Fruit fly (Drosophila melanogaster) whole organism, embryonic: Measurements from ENCODE around the gene CG13667.

ENCODE experiments used
- CG15696 ChIP-seq: fragments of 200-800 bp; sonication (Bioruptor generic); optimal IDR thresholded peaks from 2 replicates; lab custom pipeline; 2019; ENCODE audit warnings: missing biosample characterization, mild to moderate bottlenecking, missing genetic modification characterization, moderate library complexity
- CG3065 ChIP-seq: fragments of 200-800 bp; sonication (Bioruptor generic); optimal IDR thresholded peaks from 2 replicates; lab custom pipeline; 2016; ENCODE audit warnings: missing biosample characterization, missing genetic modification characterization
- Kr ChIP-seq: fragments of 200-800 bp; sonication (Bioruptor generic); optimal IDR thresholded peaks from 2 replicates; lab custom pipeline; 2017; ENCODE audit warnings: missing biosample characterization, mild to moderate bottlenecking, missing genetic modification characterization
- gcm ChIP-seq: fragments of 200-800 bp; sonication (Bioruptor generic); optimal IDR thresholded peaks from 2 replicates; lab custom pipeline; 2019; ENCODE audit warnings: missing biosample characterization, mild to moderate bottlenecking, missing genetic modification characterization, moderate library complexity
- lbe ChIP-seq: fragments of 200-800 bp; sonication (Bioruptor generic); optimal IDR thresholded peaks from 2 replicates; lab custom pipeline; 2016; ENCODE audit warnings: missing biosample characterization, mild to moderate bottlenecking, missing genetic modification characterization

- TF ChIP-seq CG3065 (no peak), lbe (GFP tag; lab: Kevin White, UChicago) (no peak), Kr (GFP tag; lab: Kevin White, UChicago) (no peak), CG15696 (tag; lab: Kevin White, UChicago) (no peak), gcm (GFP tag; lab: Kevin White, UChicago) (no peak)
These were observed 19.6 kb downstream of the CG13667 start, which contains the start of gene Cbl for dm6 chr3L:8424831-8425336.
